Fruit fly (Drosophila melanogaster) whole organism, embryonic: Measurements from ENCODE around the gene nAChRalpha6.

ENCODE experiments used
- Asciz ChIP-seq: fragments of 200-800 bp; sonication (Bioruptor generic); optimal IDR thresholded peaks from 2 replicates; lab custom pipeline; 2017; ENCODE audit warnings: missing biosample characterization, mild to moderate bottlenecking, missing genetic modification characterization, missing genetic modification reagents
- Blimp-1 ChIP-seq: fragments of 200-800 bp; sonication (Bioruptor generic); optimal IDR thresholded peaks from 3 replicates; lab custom pipeline; 2018; ENCODE audit warnings: missing biosample characterization, missing genetic modification characterization, mild to moderate bottlenecking, moderate library complexity, missing genetic modification reagents
- CG10321 ChIP-seq: fragments of 200-800 bp; sonication (Bioruptor generic); IDR thresholded peaks from 2 replicates; pipeline ENCODE4 v1.3.6; 2022; ENCODE audit warnings: missing biosample characterization, missing genetic modification characterization
- CG10462 ChIP-seq: fragments of 200-800 bp; sonication (Bioruptor generic); optimal IDR thresholded peaks from 2 replicates; lab custom pipeline; 2016; ENCODE audit warnings: missing biosample characterization, missing genetic modification characterization
- CG11560 ChIP-seq: fragments of 200-800 bp; sonication (Bioruptor generic); IDR thresholded peaks from 3 replicates; pipeline ENCODE4 v1.3.6; 2022; ENCODE audit warnings: missing biosample characterization, missing genetic modification characterization
- CG11695 ChIP-seq: fragments of 200-800 bp; sonication (Bioruptor generic); IDR thresholded peaks from 3 replicates; pipeline ENCODE4 v1.3.6; 2022; ENCODE audit warnings: missing biosample characterization, missing genetic modification characterization
- CG13424 ChIP-seq: fragments of 200-800 bp; sonication (Bioruptor generic); optimal IDR thresholded peaks from 2 replicates; lab custom pipeline; 2019; ENCODE audit warnings: missing biosample characterization, mild to moderate bottlenecking, missing genetic modification characterization, moderate library complexity
- CG15073 ChIP-seq: fragments of 200-800 bp; sonication (Bioruptor generic); optimal IDR thresholded peaks from 2 replicates; lab custom pipeline; 2016; ENCODE audit warnings: missing biosample characterization, missing genetic modification characterization
- CG15696 ChIP-seq: fragments of 200-800 bp; sonication (Bioruptor generic); optimal IDR thresholded peaks from 2 replicates; lab custom pipeline; 2019; ENCODE audit warnings: missing biosample characterization, mild to moderate bottlenecking, missing genetic modification characterization, moderate library complexity
- CG17612 ChIP-seq: fragments of 200-800 bp; sonication (Bioruptor generic); IDR thresholded peaks from 2 replicates; pipeline ENCODE4 v1.3.6; 2022; ENCODE audit warnings: missing biosample characterization, missing genetic modification characterization
- CG17802 ChIP-seq: fragments of 200-800 bp; sonication (Bioruptor generic); optimal IDR thresholded peaks from 2 replicates; lab custom pipeline; 2018; ENCODE audit warnings: missing biosample characterization, mild to moderate bottlenecking, missing genetic modification characterization, moderate library complexity
- CG17829 ChIP-seq: fragments of 200-800 bp; optimal IDR thresholded peaks from 2 replicates; lab custom pipeline; 2019; ENCODE audit warnings: missing biosample characterization, mild to moderate bottlenecking, missing genetic modification characterization, moderate library complexity
- CG3163 ChIP-seq: fragments of 200-800 bp; sonication (Bioruptor generic); optimal IDR thresholded peaks from 3 replicates; lab custom pipeline; 2016; ENCODE audit warnings: missing biosample characterization, missing genetic modification characterization
- CG32772 ChIP-seq: fragments of 200-800 bp; sonication (Bioruptor generic); IDR thresholded peaks from 2 replicates; pipeline ENCODE4 v1.3.6; 2022; ENCODE audit warnings: missing biosample characterization, missing genetic modification characterization
- CG3407 ChIP-seq: fragments of 200-800 bp; sonication (Bioruptor generic); optimal IDR thresholded peaks from 2 replicates; lab custom pipeline; 2018; ENCODE audit warnings: missing biosample characterization, mild to moderate bottlenecking, missing genetic modification characterization
- CG34422 ChIP-seq: fragments of 200-800 bp; sonication (Bioruptor generic); IDR thresholded peaks from 3 replicates; pipeline ENCODE4 v1.3.6; 2022; ENCODE audit warnings: missing biosample characterization, missing genetic modification characterization
- CG3726 ChIP-seq: fragments of 200-800 bp; sonication (Bioruptor generic); IDR thresholded peaks from 3 replicates; pipeline ENCODE4, ENCODE4 v1.3.6; 2022; ENCODE audit warnings: missing biosample characterization, missing genetic modification characterization
- CG42726 ChIP-seq: fragments of 200-800 bp; sonication (Bioruptor generic); IDR thresholded peaks from 2 replicates; pipeline ENCODE4 v1.3.6; 2022; ENCODE audit warnings: missing biosample characterization, missing genetic modification characterization; ENCODE audit not compliant: partially characterized antibody
- CG4820 ChIP-seq: fragments of 200-800 bp; sonication (Bioruptor generic); optimal IDR thresholded peaks from 3 replicates; lab custom pipeline; 2016; ENCODE audit warnings: missing biosample characterization, missing genetic modification characterization
- CG6254 ChIP-seq: fragments of 200-800 bp; sonication (Bioruptor generic); optimal IDR thresholded peaks from 3 replicates; lab custom pipeline; 2017; ENCODE audit warnings: mild to moderate bottlenecking, missing biosample characterization, missing genetic modification reagents, missing genetic modification characterization
- CG6791 ChIP-seq: fragments of 200-800 bp; sonication (Bioruptor generic); IDR thresholded peaks from 3 replicates; pipeline ENCODE4 v1.3.6; 2022; ENCODE audit warnings: missing biosample characterization, missing genetic modification characterization; ENCODE audit not compliant: partially characterized antibody
- CG7372 ChIP-seq: fragments of 200-800 bp; sonication (Bioruptor generic); IDR thresholded peaks from 2 replicates; pipeline ENCODE4 v1.3.6; 2022; ENCODE audit warnings: missing biosample characterization, missing genetic modification characterization
- CG7928 ChIP-seq: fragments of 200-800 bp; sonication (Bioruptor generic); optimal IDR thresholded peaks from 2 replicates; lab custom pipeline; 2017; ENCODE audit warnings: missing biosample characterization, mild to moderate bottlenecking, missing genetic modification characterization
- CG8281 ChIP-seq: fragments of 200-800 bp; sonication (Bioruptor generic); optimal IDR thresholded peaks from 2 replicates; lab custom pipeline; 2018; ENCODE audit warnings: missing biosample characterization, mild to moderate bottlenecking, missing genetic modification characterization, moderate library complexity
- CTCF ChIP-seq: fragments of 200-800 bp; sonication (Bioruptor generic); optimal IDR thresholded peaks from 2 replicates; lab custom pipeline; 2017; ENCODE audit warnings: missing biosample characterization, mild to moderate bottlenecking, missing genetic modification characterization, moderate library complexity
- D ChIP-seq, 2 experiments: fragments of 200-800 bp in 1 of 2; fragments of >200 bp in 1 of 2; sonication (Bioruptor generic) in 1 of 2; optimal IDR thresholded peaks; 2 replicates in 1 of 2; 3 replicates in 1 of 2; lab custom pipeline; 2017; ENCODE audit warnings: mild to moderate bottlenecking in 1 of 2, missing biosample characterization in 1 of 2, missing genetic modification characterization in 1 of 2, missing genetic modification reagents in 1 of 2
- ERR ChIP-seq: fragments of 200-800 bp; sonication (Bioruptor generic); optimal IDR thresholded peaks from 2 replicates; lab custom pipeline; 2016; ENCODE audit warnings: missing biosample characterization, missing genetic modification characterization
- Hr39 ChIP-seq: fragments of >200 bp; optimal IDR thresholded peaks from 2 replicates; lab custom pipeline; 2017
- MBD-R2 ChIP-seq: fragments of 200-800 bp; sonication (Bioruptor generic); IDR thresholded peaks from 2 replicates; pipeline ENCODE4 v1.3.6; 2022; ENCODE audit warnings: missing biosample characterization, missing genetic modification characterization
- Mes4 ChIP-seq: fragments of 200-800 bp; sonication (Bioruptor generic); optimal IDR thresholded peaks from 2 replicates; lab custom pipeline; 2016; ENCODE audit warnings: missing biosample characterization, missing genetic modification characterization
- Opbp ChIP-seq: fragments of 200-800 bp; sonication (Bioruptor generic); IDR thresholded peaks from 3 replicates; pipeline ENCODE4 v1.3.6; 2022; ENCODE audit warnings: missing biosample characterization, missing genetic modification characterization; ENCODE audit not compliant: partially characterized antibody
- Sin3A ChIP-seq: fragments of >200 bp; optimal IDR thresholded peaks from 2 replicates; lab custom pipeline; 2018
- Stat92E ChIP-seq, 3 experiments: fragments of >200 bp in 2 of 3; fragments of 200-800 bp in 1 of 3; sonication (Bioruptor generic) in 1 of 3; optimal IDR thresholded peaks; 2 replicates each; lab custom pipeline; 2017 to 2019; ENCODE audit warnings: missing biosample characterization in 3 of 3, missing genetic modification characterization in 3 of 3, mild to moderate bottlenecking in 1 of 3, moderate library complexity in 1 of 3
- Tbp ChIP-seq: fragments of >200 bp; optimal IDR thresholded peaks from 2 replicates; lab custom pipeline; 2018; ENCODE audit warnings: missing biosample characterization, missing genetic modification characterization
- grau ChIP-seq: fragments of 200-800 bp; optimal IDR thresholded peaks from 3 replicates; lab custom pipeline; 2019; ENCODE audit warnings: missing biosample characterization, mild to moderate bottlenecking, missing genetic modification characterization, moderate library complexity
- gro ChIP-seq: fragments of 200-800 bp; sonication (Bioruptor generic); optimal IDR thresholded peaks from 2 replicates; lab custom pipeline; 2016; ENCODE audit warnings: missing biosample characterization, missing genetic modification characterization
- ind ChIP-seq: fragments of 200-800 bp; sonication (Bioruptor generic); optimal IDR thresholded peaks from 3 replicates; lab custom pipeline; 2016; ENCODE audit warnings: missing biosample characterization, missing genetic modification characterization
- jumu ChIP-seq: fragments of 200-800 bp; sonication (Bioruptor generic); optimal IDR thresholded peaks from 3 replicates; lab custom pipeline; 2016; ENCODE audit warnings: missing biosample characterization, missing genetic modification characterization
- ken ChIP-seq: fragments of 200-800 bp; sonication (Bioruptor generic); IDR thresholded peaks from 3 replicates; pipeline ENCODE4 v1.3.6; 2022; ENCODE audit warnings: missing biosample characterization, missing genetic modification characterization
- mld ChIP-seq: fragments of 200-800 bp; sonication (Bioruptor generic); IDR thresholded peaks from 3 replicates; pipeline ENCODE4 v1.3.6; 2022; ENCODE audit warnings: missing biosample characterization, missing genetic modification characterization; ENCODE audit not compliant: partially characterized antibody
- otp ChIP-seq: fragments of 200-800 bp; sonication (Bioruptor generic); IDR thresholded peaks from 3 replicates; pipeline ENCODE4, ENCODE4 v1.3.6; 2022; ENCODE audit warnings: missing biosample characterization, missing genetic modification characterization
- pzg ChIP-seq: fragments of 200-800 bp; sonication (Bioruptor generic); optimal IDR thresholded peaks from 3 replicates; lab custom pipeline; 2018; ENCODE audit warnings: missing biosample characterization, mild to moderate bottlenecking, missing genetic modification characterization, moderate library complexity
- row ChIP-seq: fragments of 200-800 bp; sonication (Bioruptor generic); IDR thresholded peaks from 3 replicates; pipeline ENCODE4 v1.3.6; 2022; ENCODE audit warnings: missing biosample characterization, missing genetic modification characterization
- salm ChIP-seq: fragments of 200-800 bp; sonication (Bioruptor generic); optimal IDR thresholded peaks from 2 replicates; lab custom pipeline; 2018; ENCODE audit warnings: missing biosample characterization, mild to moderate bottlenecking, missing genetic modification characterization
- sd ChIP-seq: fragments of 200-800 bp; sonication (Bioruptor generic); optimal IDR thresholded peaks from 3 replicates; lab custom pipeline; 2018; ENCODE audit warnings: missing biosample characterization, mild to moderate bottlenecking, missing genetic modification characterization, moderate library complexity
- sob ChIP-seq: fragments of 200-800 bp; sonication (Bioruptor generic); IDR thresholded peaks from 2 replicates; pipeline ENCODE4 v1.3.6; 2022; ENCODE audit warnings: missing biosample characterization, missing genetic modification characterization
- stwl ChIP-seq: fragments of 200-800 bp; sonication (Bioruptor generic); optimal IDR thresholded peaks from 3 replicates; lab custom pipeline; 2018; ENCODE audit warnings: missing biosample characterization, mild to moderate bottlenecking, missing genetic modification characterization, moderate library complexity
- tup ChIP-seq: fragments of 200-800 bp; sonication (Bioruptor generic); optimal IDR thresholded peaks from 2 replicates; lab custom pipeline; 2016; ENCODE audit warnings: missing biosample characterization, mild to moderate bottlenecking, missing genetic modification characterization, moderate library complexity
- tx ChIP-seq: fragments of 200-800 bp; sonication (Bioruptor generic); optimal IDR thresholded peaks from 2 replicates; lab custom pipeline; 2016; ENCODE audit warnings: missing biosample characterization, missing genetic modification characterization
- wdn ChIP-seq: fragments of 200-800 bp; sonication (Bioruptor generic); IDR thresholded peaks from 2 replicates; pipeline ENCODE4 v1.3.6; 2022; ENCODE audit warnings: missing biosample characterization, missing genetic modification characterization
- yki ChIP-seq: fragments of >200 bp; optimal IDR thresholded peaks from 3 replicates; lab custom pipeline; 2018

nAChRalpha6 gene

DNA sequence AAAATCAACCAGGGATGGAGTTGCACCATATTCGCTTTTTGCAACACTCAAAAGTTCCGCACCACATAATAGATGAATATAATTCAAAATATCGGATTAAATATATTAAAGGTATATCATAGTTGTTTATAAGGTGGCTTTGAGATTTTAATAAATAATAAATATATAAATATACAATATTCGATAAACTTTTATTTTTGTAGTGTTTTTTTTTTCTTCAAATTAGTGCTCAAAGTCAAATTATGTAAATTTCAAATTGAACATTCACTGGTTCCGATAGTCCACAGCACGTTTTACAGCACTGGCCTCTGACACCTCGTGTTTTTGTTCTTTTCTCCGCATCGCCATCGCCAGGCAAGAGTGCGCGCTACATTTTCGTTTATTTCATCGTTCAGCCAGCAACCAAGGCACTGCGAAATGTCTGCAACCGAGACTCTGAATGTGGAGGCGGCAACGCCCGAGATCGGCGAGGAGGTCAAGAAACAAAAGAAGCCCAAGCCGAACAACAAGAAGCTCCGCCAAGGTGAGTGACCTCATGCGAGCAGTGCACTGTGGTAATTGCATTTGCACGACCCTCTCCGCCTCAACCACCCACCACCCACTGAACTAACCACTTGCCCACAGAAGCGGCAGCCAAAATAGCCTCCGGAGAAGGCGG lies 122.7 kb downstream of the nAChRalpha6 start, which contains the start of the genes Taf11 and und (continued):
- TF ChIP-seq jumu (GFP tag; lab: Kevin White, UChicago) (no peak), CG7928 (GFP tag; lab: Kevin White, UChicago) (peak; percentile 91), CG34422 (GFP tag; lab: Robert Waterston, UW) (peak; percentile 30; the same call in 2 of the 3 replicates), CG17829 (no peak), CG6791 (GFP tag; lab: Robert Waterston, UW) (no peak), otp (GFP tag; lab: Robert Waterston, UW) (no peak), CG15696 (tag; lab: Kevin White, UChicago) (peak; percentile 36), Asciz (no peak), CG15073 (no peak), CG8281 (tag; lab: Kevin White, UChicago) (no peak), ken (GFP tag; lab: Robert Waterston, UW) (no peak), sob (GFP tag; lab: Robert Waterston, UW) (peak; percentile 42; the same call in 1 of the 2 replicates), CG13424 (tag; lab: Kevin White, UChicago) (peak; percentile 47), Sin3A (lab: Kevin White, UChicago) (peak; percentile 19), grau (tag; lab: Kevin White, UChicago) (no peak), ind (GFP tag; lab: Kevin White, UChicago) (peak; percentile 52), Blimp-1 (no peak), tup (GFP tag; lab: Kevin White, UChicago) (no peak), Stat92E (GFP tag; optimal IDR thresholded peaks at IDR 0.05; lab: Kevin White, UChicago) (no peak), CG3163 (GFP tag; lab: Kevin White, UChicago) (no peak), Opbp (GFP tag; lab: Robert Waterston, UW) (0 out of 3 replicates have a peak, but pooled peaks have one; percentile 47), CG6254 (GFP tag; lab: Kevin White, UChicago) (no peak), salm (tag; lab: Kevin White, UChicago) (no peak), tx (GFP tag; lab: Kevin White, UChicago) (no peak), sd (tag; lab: Kevin White, UChicago) (no peak), gro (no peak), row (GFP tag; lab: Robert Waterston, UW) (peak; percentile 92), ERR (GFP tag; lab: Kevin White, UChicago) (no peak), CG17802 (tag; lab: Kevin White, UChicago) (no peak), MBD-R2 (GFP tag; lab: Robert Waterston, UW) (peak; percentile 83), stwl (tag; lab: Kevin White, UChicago) (peak; percentile 52), yki (lab: Kevin White, UChicago) (no peak), CG42726 (GFP tag; lab: Robert Waterston, UW) (0 out of 2 replicates have a peak, but pooled peaks have one; percentile 34), CG11695 (GFP tag; lab: Robert Waterston, UW) (no peak), CG17612 (GFP tag; lab: Robert Waterston, UW) (no peak), CG3726 (GFP tag; lab: Robert Waterston, UW) (no peak), CG4820 (GFP tag; lab: Kevin White, UChicago) (peak; percentile 36), CG11560 (tag; lab: Robert Waterston, UW) (no peak), pzg (peak; percentile 36), Tbp (GFP tag; lab: Kevin White, UChicago) (no peak), D (optimal IDR thresholded peaks at IDR 0.05; lab: Kevin White, UChicago) (no peak), D (GFP tag; optimal IDR thresholded peaks at IDR 0.05; lab: Kevin White, UChicago) (no peak), Hr39 (no peak), wdn (GFP tag; lab: Robert Waterston, UW) (no peak), CG10321 (GFP tag; lab: Robert Waterston, UW) (no peak), CTCF (no peak), CG32772 (no peak), Mes4 (GFP tag; lab: Kevin White, UChicago) (no peak), mld (no peak), CG3407 (GFP tag; lab: Kevin White, UChicago) (no peak), CG10462 (GFP tag; lab: Kevin White, UChicago) (no peak), CG7372 (GFP tag; lab: Robert Waterston, UW) (no peak)
